Worm (Caenorhabditis elegans): ENCODE measurements around the gene Y52E8A.3.
A peak's percentile ranks its signal among the peaks of the same experiment; 100 is the strongest.

Gene Y52E8A.3

ce11 chrII:4277639-4278038, 29.1 kb downstream of the Y52E8A.3 start:
- TF ChIP-seq ceh-36 (tag; optimal IDR thresholded peaks at IDR 0.05) (peak; percentile 93), ets-7 (tag; optimal IDR thresholded peaks at IDR 0.05) (no peak)

ce11 chrII:4276924-4277323, 29.8 kb downstream of the Y52E8A.3 start:
- TF ChIP-seq hnd-1 (tag; optimal IDR thresholded peaks at IDR 0.05) (no peak), ceh-13 (GFP tag; optimal IDR thresholded peaks at IDR 0.05) (no peak), scrt-1 (GFP tag; IDR thresholded peaks at IDR 0.05) (no peak), ceh-36 (tag; optimal IDR thresholded peaks at IDR 0.05) (no peak), pes-1 (GFP tag; IDR thresholded peaks at IDR 0.05) (no peak), tbx-11 (GFP tag; IDR thresholded peaks at IDR 0.05) (no peak), ama-1 (optimal IDR thresholded peaks at IDR 0.05) (no peak), hmbx-1 (tag; optimal IDR thresholded peaks at IDR 0.05) (no peak), flt-1 (GFP tag; IDR thresholded peaks at IDR 0.05) (no peak), B0310.2 (tag; optimal IDR thresholded peaks at IDR 0.05) (no peak), ets-7 (tag; optimal IDR thresholded peaks at IDR 0.05) (no peak), F13C5.2 (tag; optimal IDR thresholded peaks at IDR 0.05) (no peak)

- no peak for TF ChIP-seq sea-1 (GFP tag; conservative IDR thresholded peaks at IDR 0.05)
- TF ChIP-seq F13C5.2 (tag; optimal IDR thresholded peaks at IDR 0.05): no peak
- no peak for TF ChIP-seq hmbx-1 (tag; optimal IDR thresholded peaks at IDR 0.05)
- no peak for TF ChIP-seq hmg-4 (GFP tag; optimal IDR thresholded peaks at IDR 0.05)
- no peak for TF ChIP-seq tra-4 (tag; optimal IDR thresholded peaks at IDR 0.05)
- TF ChIP-seq ama-1 (optimal IDR thresholded peaks at IDR 0.05): no peak
- TF ChIP-seq B0310.2 (tag; optimal IDR thresholded peaks at IDR 0.05): no peak
- TF ChIP-seq aly-1 (tag; optimal IDR thresholded peaks at IDR 0.05): no peak
- TF ChIP-seq hnd-1 (tag; optimal IDR thresholded peaks at IDR 0.05): no peak
- TF ChIP-seq tbx-11 (GFP tag; IDR thresholded peaks at IDR 0.05): no peak
- TF ChIP-seq pes-1 (GFP tag; IDR thresholded peaks at IDR 0.05): no peak
Measured at ce11 chrII:4275637-4276252, 31.0 kb downstream of the Y52E8A.3 start, which contains the start of gene npr-42. npr-42 (plus strand) TSS chrII:4276202.

ce11 chrII:4267711-4268110, 39.1 kb downstream of the Y52E8A.3 start:
- TF ChIP-seq hmbx-1 (tag; optimal IDR thresholded peaks at IDR 0.05) (no peak), hmg-4 (GFP tag; optimal IDR thresholded peaks at IDR 0.05) (no peak), tbx-37 (GFP tag; conservative IDR thresholded peaks at IDR 0.05) (no peak), ama-1 (optimal IDR thresholded peaks at IDR 0.05) (no peak), aly-1 (tag; optimal IDR thresholded peaks at IDR 0.05) (no peak), F13C5.2 (tag; optimal IDR thresholded peaks at IDR 0.05) (no peak), B0310.2 (tag; optimal IDR thresholded peaks at IDR 0.05) (no peak), scrt-1 (GFP tag; IDR thresholded peaks at IDR 0.05) (no peak), ets-7 (tag; optimal IDR thresholded peaks at IDR 0.05) (no peak), flt-1 (GFP tag; IDR thresholded peaks at IDR 0.05) (no peak), hnd-1 (tag; optimal IDR thresholded peaks at IDR 0.05) (no peak), ceh-36 (tag; optimal IDR thresholded peaks at IDR 0.05) (no peak), pes-1 (GFP tag; IDR thresholded peaks at IDR 0.05) (no peak), tbx-11 (GFP tag; IDR thresholded peaks at IDR 0.05) (no peak), ceh-13 (GFP tag; optimal IDR thresholded peaks at IDR 0.05) (no peak), tra-4 (tag; optimal IDR thresholded peaks at IDR 0.05) (no peak), sea-1 (GFP tag; conservative IDR thresholded peaks at IDR 0.05) (no peak)

ce11 chrII:4258683-4259082, 48.1 kb downstream of the Y52E8A.3 start, which contains the start of gene clec-135:
clec-135 (minus strand) TSS chrII:4258783.
- no peak for TF ChIP-seq hnd-1 (tag; optimal IDR thresholded peaks at IDR 0.05)
- TF ChIP-seq ama-1 (optimal IDR thresholded peaks at IDR 0.05): no peak
- TF ChIP-seq tra-4 (tag; optimal IDR thresholded peaks at IDR 0.05): no peak
- no peak for TF ChIP-seq hmg-4 (GFP tag; optimal IDR thresholded peaks at IDR 0.05)
- TF ChIP-seq F13C5.2 (tag; optimal IDR thresholded peaks at IDR 0.05): no peak
- no peak for TF ChIP-seq ceh-36 (tag; optimal IDR thresholded peaks at IDR 0.05)
- no peak for TF ChIP-seq tbx-37 (GFP tag; conservative IDR thresholded peaks at IDR 0.05)
- no peak for TF ChIP-seq ceh-13 (GFP tag; optimal IDR thresholded peaks at IDR 0.05)
- TF ChIP-seq flt-1 (GFP tag; IDR thresholded peaks at IDR 0.05): no peak
- TF ChIP-seq hmbx-1 (tag; optimal IDR thresholded peaks at IDR 0.05): no peak
- TF ChIP-seq scrt-1 (GFP tag; IDR thresholded peaks at IDR 0.05): no peak
- TF ChIP-seq tbx-11 (GFP tag; IDR thresholded peaks at IDR 0.05): no peak
- TF ChIP-seq B0310.2 (tag; optimal IDR thresholded peaks at IDR 0.05): no peak
- no peak for TF ChIP-seq sea-1 (GFP tag; conservative IDR thresholded peaks at IDR 0.05)
- TF ChIP-seq aly-1 (tag; optimal IDR thresholded peaks at IDR 0.05): no peak
- TF ChIP-seq pes-1 (GFP tag; IDR thresholded peaks at IDR 0.05): no peak
- TF ChIP-seq ets-7 (tag; optimal IDR thresholded peaks at IDR 0.05): no peak

ce11 chrII:4256541-4257001, 50.2 kb downstream of the Y52E8A.3 start, which contains the start of gene C16A11.7:
C16A11.7 (minus strand) TSS chrII:4256951.
- TF ChIP-seq B0310.2 (tag; optimal IDR thresholded peaks at IDR 0.05): no peak
- no peak for TF ChIP-seq hmbx-1 (tag; optimal IDR thresholded peaks at IDR 0.05)
- TF ChIP-seq sea-1 (GFP tag; conservative IDR thresholded peaks at IDR 0.05): no peak
- TF ChIP-seq tra-4 (tag; optimal IDR thresholded peaks at IDR 0.05): no peak
- TF ChIP-seq ceh-36 (tag; optimal IDR thresholded peaks at IDR 0.05): no peak
- no peak for TF ChIP-seq tbx-37 (GFP tag; conservative IDR thresholded peaks at IDR 0.05)
- no peak for TF ChIP-seq pes-1 (GFP tag; IDR thresholded peaks at IDR 0.05)
- no peak for TF ChIP-seq ets-7 (tag; optimal IDR thresholded peaks at IDR 0.05)

Measured in whole organism, early embryonic.